Worm (Caenorhabditis elegans) whole organism, L3 larva: Measurements from ENCODE around the gene mpst-7.

Experiments
- elt-1 ChIP-seq: fragments of 150-350 bp; optimal IDR thresholded peaks from 2 replicates; lab custom pipeline; 2014; ENCODE audit warnings: missing biosample characterization, missing genetic modification characterization
- elt-2 ChIP-seq: sonication (generic microtip); optimal IDR thresholded peaks from 2 replicates; lab custom pipeline; 2016; ENCODE audit warnings: missing genetic modification reagents, mild to moderate bottlenecking, missing genetic modification characterization, missing compliant biosample characterization
- nhr-11 ChIP-seq: fragments of 150-350 bp; optimal IDR thresholded peaks from 2 replicates; lab custom pipeline; 2014; ENCODE audit warnings: missing biosample characterization, missing genetic modification characterization
- nhr-12 ChIP-seq: fragments of 150-350 bp; optimal IDR thresholded peaks from 2 replicates; lab custom pipeline; 2014; ENCODE audit warnings: missing biosample characterization, missing genetic modification characterization
- snpc-4 ChIP-seq: fragments of 150-350 bp; optimal IDR thresholded peaks from 2 replicates; lab custom pipeline; 2014; ENCODE audit warnings: missing biosample characterization, missing genetic modification characterization

DNA sequence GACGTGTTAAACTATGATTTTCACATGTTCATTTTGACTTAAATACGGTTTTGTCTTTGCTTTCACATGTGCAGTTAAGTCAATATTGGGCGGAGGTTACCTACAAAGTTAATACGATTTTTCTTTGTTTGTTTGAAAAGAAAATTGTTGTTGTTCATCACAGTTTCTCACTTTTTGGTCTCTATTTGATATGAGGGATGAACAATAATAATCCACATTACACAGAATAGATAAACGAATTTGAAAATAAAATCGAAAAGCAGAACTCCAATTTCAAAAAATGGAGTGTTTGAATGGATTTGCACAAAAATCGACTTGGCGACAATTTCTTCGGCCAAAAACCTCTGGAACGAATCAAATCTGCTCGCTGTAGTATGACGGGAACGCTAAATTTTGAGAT, 54.2 kb downstream of the mpst-7 start, which contains the start of gene ttr-29:
- no peak for TF ChIP-seq nhr-12
- no peak for TF ChIP-seq elt-1 (tag; lab: Kevin White, UChicago)
- TF ChIP-seq nhr-11 (tag; lab: Kevin White, UChicago), result no peak
- TF ChIP-seq elt-2 (tag; lab: Kevin White, UChicago), result no peak
- no peak for TF ChIP-seq snpc-4 (tag; lab: Kevin White, UChicago)
